ENCODE assay signal across 1 fruit fly cellular context in the genomic region with DNA sequence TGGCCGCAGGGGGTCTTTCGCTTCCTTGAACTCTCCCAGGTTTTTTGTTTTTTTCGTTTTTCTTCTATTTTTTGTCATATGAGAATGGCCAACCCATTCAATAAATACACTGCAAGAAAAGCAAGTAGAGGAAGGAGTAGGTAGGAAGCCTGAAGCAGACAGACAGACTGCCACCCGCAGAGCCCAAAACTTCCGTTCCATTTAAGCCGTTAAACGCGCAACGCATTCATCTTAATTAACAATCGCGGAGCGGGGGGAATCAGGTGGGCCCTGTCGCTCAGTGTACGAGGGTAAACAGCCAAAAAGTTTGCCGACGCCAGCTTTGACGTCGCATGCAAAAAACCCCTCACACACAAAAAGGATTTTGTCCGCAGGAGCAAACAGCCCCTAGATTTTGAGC.
TF ChIP-seq lines count a peak whose summit lies in the region.

No protein-coding gene starts in this region.

TF ChIP-seq in whole organism, embryonic, 481 proteins besides CTCF, POLR2A, EP300 and RAD21 (continued from another document):
- TF ChIP-seq Taf1 (GFP tag; IDR thresholded peaks at IDR 0.05; lab: Robert Waterston, UW) (0 out of 2 replicates have a peak, but pooled peaks have one; percentile 13), CG14014 (GFP tag; IDR thresholded peaks at IDR 0.05; lab: Robert Waterston, UW) (peak; percentile 48; the same call in 1 of the 2 replicates), CG15269 (tag; optimal IDR thresholded peaks at IDR 0.05; lab: Kevin White, UChicago) (peak; percentile 43), lmd (GFP tag; IDR thresholded peaks at IDR 0.05; lab: Robert Waterston, UW) (peak; percentile 47), yki (optimal IDR thresholded peaks at IDR 0.05; lab: Kevin White, UChicago) (no peak), CG2889 (GFP tag; IDR thresholded peaks at IDR 0.05; lab: Robert Waterston, UW) (no peak), CG31441 (GFP tag; IDR thresholded peaks at IDR 0.05; lab: Robert Waterston, UW) (0 out of 2 replicates have a peak, but pooled peaks have one; percentile 31), CG12769 (tag; optimal IDR thresholded peaks at IDR 0.05; lab: Kevin White, UChicago) (peak; percentile 50), CG3281 (GFP tag; optimal IDR thresholded peaks at IDR 0.05; lab: Kevin White, UChicago) (peak; percentile 17), CG9437 (GFP tag; optimal IDR thresholded peaks at IDR 0.05; lab: Kevin White, UChicago) (no peak), CG13624 (GFP tag; optimal IDR thresholded peaks at IDR 0.05; lab: Kevin White, UChicago) (peak; percentile 15), CG32772 (GFP tag; IDR thresholded peaks at IDR 0.05; lab: Robert Waterston, UW) (peak; percentile 35; the same call in 1 of the 2 replicates), CG8290 (GFP tag; optimal IDR thresholded peaks at IDR 0.05; lab: Kevin White, UChicago) (no peak), CG8290 (tag; optimal IDR thresholded peaks at IDR 0.05; lab: Kevin White, UChicago) (peak in 1 of 2 experiments; percentile 74), da (GFP tag; optimal IDR thresholded peaks at IDR 0.05; lab: Kevin White, UChicago) (no peak), otp (GFP tag; IDR thresholded peaks at IDR 0.05; lab: Robert Waterston, UW) (peak; percentile 60; the same call in 1 of the 3 replicates), grau (tag; optimal IDR thresholded peaks at IDR 0.05; lab: Kevin White, UChicago) (peak; percentile 45), cg (GFP tag; optimal IDR thresholded peaks at IDR 0.05; lab: Kevin White, UChicago) (no peak), mirr (GFP tag; optimal IDR thresholded peaks at IDR 0.05; lab: Kevin White, UChicago) (no peak), CG7786 (GFP tag; optimal IDR thresholded peaks at IDR 0.05; lab: Kevin White, UChicago) (peak; percentile 14), sisA (GFP tag; IDR thresholded peaks at IDR 0.05; lab: Robert Waterston, UW) (peak; percentile 55; the same call in 1 of the 2 replicates), CG7928 (GFP tag; optimal IDR thresholded peaks at IDR 0.05; lab: Kevin White, UChicago) (no peak), Chrac-16 (GFP tag; optimal IDR thresholded peaks at IDR 0.05; lab: Kevin White, UChicago) (peak; percentile 20), Hr51 (GFP tag; optimal IDR thresholded peaks at IDR 0.05; lab: Kevin White, UChicago) (peak in 1 of 2 experiments; percentile 32), sens (GFP tag; lab: Kevin White, UChicago) (peak; percentile 80), CG3847 (GFP tag; IDR thresholded peaks at IDR 0.05; lab: Robert Waterston, UW) (peak; percentile 24; the same call in 1 of the 2 replicates), pnt (GFP tag; optimal IDR thresholded peaks at IDR 0.05; lab: Kevin White, UChicago) (peak; percentile 60), Gug (GFP tag; IDR thresholded peaks at IDR 0.05; lab: Robert Waterston, UW) (peak; percentile 61; the same call in 3 of the 4 replicates), Nf-YB (GFP tag; optimal IDR thresholded peaks at IDR 0.05; lab: Kevin White, UChicago) (no peak), H15 (GFP tag; IDR thresholded peaks at IDR 0.05; lab: Robert Waterston, UW) (peak; percentile 57; the same call in 2 of the 3 replicates), az2 (GFP tag; optimal IDR thresholded peaks at IDR 0.05; lab: Kevin White, UChicago) (no peak)
TF ChIP-seq in whole organism, embryonic: peak in this region for 135.
